Fruit fly (Drosophila melanogaster) S2 (cell line): ENCODE data around the gene Alp10.

Experiments
- CG8478 ChIP-seq: fragments of >200 bp; optimal IDR thresholded peaks from 2 replicates; lab custom pipeline; 2018
- CTCF ChIP-seq, 2 experiments: fragments of >200 bp; optimal IDR thresholded peaks; 2 replicates each; lab custom pipeline; 2018

dm6 chr3L:5633247-5634187 lies 38.4 kb upstream of the Alp10 start:
- TF ChIP-seq CG8478 (lab: Kevin White, UChicago): no peak
- TF ChIP-seq CTCF (optimal IDR thresholded peaks at IDR 0.05; lab: Kevin White, UChicago): no peak
